Worm (Caenorhabditis elegans): ENCODE data around the gene T14G10.8.

DNA sequence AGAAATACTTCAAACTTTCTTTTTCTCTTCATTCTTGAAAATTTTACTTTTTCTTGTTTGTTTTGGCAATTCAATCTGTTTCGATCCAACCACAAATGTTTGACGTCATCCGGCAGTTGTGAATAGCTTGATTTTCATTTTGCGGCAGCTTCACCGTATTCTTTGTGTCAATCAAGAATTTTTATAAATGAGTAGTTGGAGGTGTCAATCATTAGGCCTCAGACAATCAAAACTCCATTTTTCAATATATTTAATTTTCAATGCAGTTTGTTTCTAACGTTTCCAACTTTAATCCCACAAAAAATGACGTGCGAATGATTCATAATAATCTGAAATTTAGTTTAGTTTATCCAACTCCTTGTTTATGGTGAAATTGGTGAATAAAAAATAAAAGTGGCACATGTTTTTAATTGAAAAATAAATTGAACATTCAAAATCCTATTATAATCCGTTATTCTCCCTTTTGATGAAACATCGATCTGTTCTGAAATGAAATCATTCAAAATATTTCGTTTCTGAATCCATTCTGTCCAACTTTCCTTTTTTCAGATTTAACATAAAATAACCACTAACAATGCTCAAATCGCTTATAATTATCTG is 10.8 kb upstream of the T14G10.8 start, which contains the start of gene ttr-53:
- TF ChIP-seq lin-13 (GFP tag; optimal IDR thresholded peaks at IDR 0.05) (no peak), aly-2 (tag; optimal IDR thresholded peaks at IDR 0.05) (no peak), unc-55 (GFP tag; optimal IDR thresholded peaks at IDR 0.05) (no peak), lin-39 (tag; optimal IDR thresholded peaks at IDR 0.05) (no peak), lsy-2 (tag; optimal IDR thresholded peaks at IDR 0.05) (no peak), R02D3.7 (tag; optimal IDR thresholded peaks at IDR 0.05) (no peak), fos-1 (tag; optimal IDR thresholded peaks at IDR 0.05) (no peak), nhr-11 (tag; optimal IDR thresholded peaks at IDR 0.05) (no peak), unc-62 (GFP tag; optimal IDR thresholded peaks at IDR 0.05) (no peak), ZK546.5 (tag; optimal IDR thresholded peaks at IDR 0.05) (no peak), mbf-1 (tag; optimal IDR thresholded peaks at IDR 0.05) (no peak)

Data from whole organism, L2 larva.